Worm (Caenorhabditis elegans): Measurements from ENCODE around the gene C52D10.3.
A peak's percentile ranks its signal among the peaks of the same experiment; 100 is the strongest.

The C52D10.3 gene

DNA sequence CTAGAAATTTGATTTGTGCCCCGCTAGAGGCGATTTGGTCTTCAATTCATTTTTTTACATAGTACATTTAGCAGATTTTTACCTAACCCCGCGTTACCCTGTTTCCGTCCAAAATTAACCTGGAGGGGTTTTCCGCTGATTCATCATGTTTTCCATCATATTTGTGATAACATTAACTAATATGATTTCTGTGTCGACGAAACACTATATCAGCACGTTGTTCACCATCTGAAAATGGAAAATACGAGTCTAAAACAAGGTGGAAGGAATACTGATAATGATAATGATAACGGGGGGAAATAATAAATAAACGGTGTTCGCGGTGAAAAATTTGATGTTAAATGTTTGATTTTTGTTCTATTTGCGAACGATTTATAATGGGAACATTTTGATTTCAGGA lies 4.5 kb upstream of the C52D10.3 start (continued):
- TF ChIP-seq tra-1 (GFP tag; IDR thresholded peaks at IDR 0.05): no peak
- TF ChIP-seq fos-1 (tag; optimal IDR thresholded peaks at IDR 0.05): no peak
- no peak for TF ChIP-seq T26A8.4 (GFP tag; IDR thresholded peaks at IDR 0.05)
- no peak for TF ChIP-seq lin-13 (GFP tag; optimal IDR thresholded peaks at IDR 0.05)
- no peak for TF ChIP-seq zag-1 (tag; optimal IDR thresholded peaks at IDR 0.05)
- TF ChIP-seq mxl-3 (GFP tag; optimal IDR thresholded peaks at IDR 0.05): peak; percentile 88
- TF ChIP-seq nhr-48 (tag; optimal IDR thresholded peaks at IDR 0.05): peak; percentile 13
- no peak for TF ChIP-seq ztf-11 (tag; optimal IDR thresholded peaks at IDR 0.05)
- TF ChIP-seq ceh-62 (tag; optimal IDR thresholded peaks at IDR 0.05): no peak
- no peak for TF ChIP-seq unc-39 (tag; optimal IDR thresholded peaks at IDR 0.05)
- no peak for TF ChIP-seq F44E2.7 (GFP tag; IDR thresholded peaks at IDR 0.05)
- no peak for TF ChIP-seq F37D6.2 (tag; optimal IDR thresholded peaks at IDR 0.05)
- TF ChIP-seq dve-1 (tag; optimal IDR thresholded peaks at IDR 0.05; ENCODE audit: insufficient read depth): peak; percentile 93
- no peak for TF ChIP-seq zfp-2 (tag; optimal IDR thresholded peaks at IDR 0.05)
- TF ChIP-seq nhr-6 (tag; optimal IDR thresholded peaks at IDR 0.05): no peak
- TF ChIP-seq dmd-6 (GFP tag; IDR thresholded peaks at IDR 0.05): peak; percentile 66; the same call in 1 of the 2 replicates
- no peak for TF ChIP-seq ama-1 (optimal IDR thresholded peaks at IDR 0.05)
- no peak for TF ChIP-seq F10B5.3 (tag; optimal IDR thresholded peaks at IDR 0.05)
- peak; percentile 35 for TF ChIP-seq hlh-30 (tag; optimal IDR thresholded peaks at IDR 0.05; ENCODE audit: insufficient read depth)
- no peak for TF ChIP-seq nhr-76 (tag; optimal IDR thresholded peaks at IDR 0.05)
- TF ChIP-seq lin-38 (GFP tag; IDR thresholded peaks at IDR 0.05): no peak
- no peak for TF ChIP-seq dpl-1 (GFP tag; optimal IDR thresholded peaks at IDR 0.05)
- no peak for TF ChIP-seq nhr-25 (tag; optimal IDR thresholded peaks at IDR 0.05; ENCODE audit: borderline replicate concordance, insufficient read depth)
- no peak for TF ChIP-seq ceh-44 (GFP tag; IDR thresholded peaks at IDR 0.05)
- TF ChIP-seq T20F7.1 (GFP tag; optimal IDR thresholded peaks at IDR 0.05): no peak
- no peak for TF ChIP-seq snpc-1.2 (GFP tag; IDR thresholded peaks at IDR 0.05)
- TF ChIP-seq attf-4 (tag; optimal IDR thresholded peaks at IDR 0.05): no peak
- TF ChIP-seq Y48G9A.11 (GFP tag; IDR thresholded peaks at IDR 0.05): no peak
- TF ChIP-seq R02D3.7 (tag; optimal IDR thresholded peaks at IDR 0.05): no peak
- no peak for TF ChIP-seq skn-1 (tag; optimal IDR thresholded peaks at IDR 0.05)
- no peak for TF ChIP-seq spr-3 (GFP tag; optimal IDR thresholded peaks at IDR 0.05)
- TF ChIP-seq snpc-4 (tag; optimal IDR thresholded peaks at IDR 0.05): no peak
- TF ChIP-seq tag-97 (GFP tag; IDR thresholded peaks at IDR 0.05): no peak
- no peak for TF ChIP-seq ztf-7 (tag; optimal IDR thresholded peaks at IDR 0.05)
- no peak for TF ChIP-seq egl-43 (GFP tag; IDR thresholded peaks at IDR 0.05)
- TF ChIP-seq ZK337.2 (GFP tag; IDR thresholded peaks at IDR 0.05): no peak
- no peak for TF ChIP-seq hmg-1.1 (GFP tag; IDR thresholded peaks at IDR 0.05)
- no peak for TF ChIP-seq lin-39 (tag; optimal IDR thresholded peaks at IDR 0.05)
- no peak for TF ChIP-seq daf-12 (tag; optimal IDR thresholded peaks at IDR 0.05)
- peak; percentile 86 for TF ChIP-seq lin-1 (GFP tag; IDR thresholded peaks at IDR 0.05)
- TF ChIP-seq nhr-28 (tag; optimal IDR thresholded peaks at IDR 0.05): peak; percentile 90
- no peak for TF ChIP-seq jun-1 (tag; optimal IDR thresholded peaks at IDR 0.05)
- TF ChIP-seq nhr-77 (tag; optimal IDR thresholded peaks at IDR 0.05): peak; percentile 57
- TF ChIP-seq ceh-32 (tag; optimal IDR thresholded peaks at IDR 0.05; ENCODE audit: poor library complexity): no peak
- no peak for TF ChIP-seq lin-29 (GFP tag; IDR thresholded peaks at IDR 0.05)
- TF ChIP-seq daf-8 (GFP tag; IDR thresholded peaks at IDR 0.05): no peak
- TF ChIP-seq saeg-2 (GFP tag; IDR thresholded peaks at IDR 0.05): no peak
- TF ChIP-seq nhr-10 (tag; optimal IDR thresholded peaks at IDR 0.05): no peak
- TF ChIP-seq hlh-11 (tag; optimal IDR thresholded peaks at IDR 0.05): peak; percentile 90
- no peak for TF ChIP-seq lsy-2 (tag; optimal IDR thresholded peaks at IDR 0.05)
- no peak for TF ChIP-seq arid-1 (GFP tag; conservative IDR thresholded peaks at IDR 0.05)
- TF ChIP-seq mdl-1 (tag; optimal IDR thresholded peaks at IDR 0.05): peak in 1 of 2 experiments; percentile 56
- no peak for TF ChIP-seq mdt-29 (GFP tag; IDR thresholded peaks at IDR 0.05)

Data from whole organism, L4 larva.